Worm (Caenorhabditis elegans) whole organism, late embryonic: ENCODE measurements around the gene lgc-19.

ENCODE experiments used
- ama-1 ChIP-seq: fragments of 150-350 bp; optimal IDR thresholded peaks from 2 replicates; lab custom pipeline; 2014
- dmd-4 ChIP-seq: sonication (generic microtip); optimal IDR thresholded peaks from 2 replicates; lab custom pipeline; 2016; ENCODE audit warnings: borderline replicate concordance, missing genetic modification characterization, missing compliant biosample characterization
- nfya-1 ChIP-seq: sonication (generic microtip); optimal IDR thresholded peaks from 2 replicates; lab custom pipeline; 2017; ENCODE audit warnings: missing genetic modification characterization, mild to moderate bottlenecking, missing compliant biosample characterization, antibody characterized with exemption, moderate library complexity
- nhr-11 ChIP-seq: fragments of 150-350 bp; optimal IDR thresholded peaks from 2 replicates; lab custom pipeline; 2014; ENCODE audit warnings: missing biosample characterization, missing genetic modification characterization
- pag-3 ChIP-seq: sonication (generic microtip); optimal IDR thresholded peaks from 2 replicates; lab custom pipeline; 2016; ENCODE audit warnings: missing compliant biosample characterization, missing genetic modification characterization, borderline replicate concordance
- pqm-1 ChIP-seq: sonication (generic microtip); optimal IDR thresholded peaks from 2 replicates; lab custom pipeline; 2016; ENCODE audit warnings: missing genetic modification characterization, missing compliant biosample characterization
- ref-2 ChIP-seq: sonication (generic microtip); optimal IDR thresholded peaks from 2 replicates; lab custom pipeline; 2016; ENCODE audit warnings: missing genetic modification characterization, missing compliant biosample characterization
- unc-42 ChIP-seq: sonication (generic microtip); optimal IDR thresholded peaks from 2 replicates; lab custom pipeline; 2016; ENCODE audit warnings: missing genotype, missing genetic modification characterization, missing compliant biosample characterization

ce11 chrIV:15929831-15930230, 32.7 kb downstream of the lgc-19 start:
- TF ChIP-seq nhr-11 (tag; lab: Kevin White, UChicago) (no peak), unc-42 (tag; lab: Kevin White, UChicago) (no peak), ama-1 (no peak), pag-3 (tag; lab: Kevin White, UChicago) (no peak), pqm-1 (tag; lab: Kevin White, UChicago) (no peak), nfya-1 (tag; lab: Kevin White, UChicago) (no peak), ref-2 (tag; lab: Kevin White, UChicago) (no peak), dmd-4 (no peak)
